Fruit fly (Drosophila melanogaster) whole organism, embryonic: ENCODE results near the gene Tmep.
A peak's percentile ranks its signal among the peaks of the same experiment; 100 is the strongest.

Source experiments
- Ada2b ChIP-seq: fragments of 200-800 bp; sonication (Bioruptor generic); IDR thresholded peaks from 2 replicates; pipeline ENCODE4 v1.3.6; 2022; ENCODE audit warnings: missing biosample characterization, missing genetic modification characterization
- CG12071 ChIP-seq: fragments of 200-800 bp; sonication (Bioruptor generic); optimal IDR thresholded peaks from 3 replicates; lab custom pipeline; 2018; ENCODE audit warnings: missing biosample characterization, mild to moderate bottlenecking, missing genetic modification characterization
- CG12659 ChIP-seq: fragments of 200-800 bp; sonication (Bioruptor generic); optimal IDR thresholded peaks from 3 replicates; lab custom pipeline; 2017; ENCODE audit warnings: mild to moderate bottlenecking, missing biosample characterization, missing genetic modification reagents, missing genetic modification characterization
- CG18599 ChIP-seq: fragments of 200-800 bp; sonication (Bioruptor generic); optimal IDR thresholded peaks from 3 replicates; lab custom pipeline; 2017; ENCODE audit warnings: missing biosample characterization, missing genetic modification characterization, mild to moderate bottlenecking, moderate library complexity, missing genetic modification reagents
- CG2678 ChIP-seq: fragments of 200-800 bp; sonication (Bioruptor generic); optimal IDR thresholded peaks from 3 replicates; lab custom pipeline; 2019; ENCODE audit warnings: missing biosample characterization, mild to moderate bottlenecking, missing genetic modification characterization, moderate library complexity
- CG31441 ChIP-seq: fragments of 200-800 bp; sonication (Bioruptor generic); IDR thresholded peaks from 2 replicates; pipeline ENCODE4 v1.3.6; 2022; ENCODE audit warnings: missing biosample characterization, missing genetic modification characterization
- CG3281 ChIP-seq: fragments of 200-800 bp; sonication (Bioruptor generic); optimal IDR thresholded peaks from 3 replicates; lab custom pipeline; 2017; ENCODE audit warnings: missing biosample characterization, mild to moderate bottlenecking, missing genetic modification characterization
- CG34376 ChIP-seq: fragments of 200-800 bp; sonication (Bioruptor generic); optimal IDR thresholded peaks from 2 replicates; lab custom pipeline; 2018; ENCODE audit warnings: missing biosample characterization, mild to moderate bottlenecking, missing genetic modification characterization
- CG43689 ChIP-seq: fragments of 200-800 bp; sonication (Bioruptor generic); IDR thresholded peaks from 2 replicates; pipeline ENCODE4 v1.3.6; 2022; ENCODE audit warnings: missing biosample characterization, missing genetic modification characterization
- CG4707 ChIP-seq: fragments of 200-800 bp; sonication (Bioruptor generic); optimal IDR thresholded peaks from 2 replicates; lab custom pipeline; 2018; ENCODE audit warnings: missing biosample characterization, mild to moderate bottlenecking, missing genetic modification characterization, moderate library complexity
- CG6175 ChIP-seq: fragments of 200-800 bp; sonication (Bioruptor generic); IDR thresholded peaks from 3 replicates; pipeline ENCODE4 v1.3.6; 2022; ENCODE audit warnings: missing biosample characterization, missing genetic modification characterization
- CG6272 ChIP-seq: fragments of 200-800 bp; sonication (Bioruptor generic); IDR thresholded peaks from 2 replicates; pipeline ENCODE4 v1.3.6; 2022; ENCODE audit warnings: missing biosample characterization, missing genetic modification characterization
- CG7839 ChIP-seq: fragments of 200-800 bp; sonication (Bioruptor generic); optimal IDR thresholded peaks from 3 replicates; lab custom pipeline; 2018; ENCODE audit warnings: missing biosample characterization, mild to moderate bottlenecking, missing genetic modification characterization, moderate library complexity
- CG8359 ChIP-seq: fragments of 200-800 bp; sonication (Bioruptor generic); optimal IDR thresholded peaks from 2 replicates; lab custom pipeline; 2017; ENCODE audit warnings: missing biosample characterization, mild to moderate bottlenecking, missing genetic modification characterization, borderline replicate concordance
- CG8388 ChIP-seq: fragments of 200-800 bp; sonication (Bioruptor generic); optimal IDR thresholded peaks from 2 replicates; lab custom pipeline; 2019; ENCODE audit warnings: missing biosample characterization, mild to moderate bottlenecking, missing genetic modification characterization, moderate library complexity
- CHES-1-like ChIP-seq: fragments of 200-800 bp; sonication (Bioruptor generic); optimal IDR thresholded peaks from 2 replicates; lab custom pipeline; 2016; ENCODE audit warnings: missing biosample characterization, missing genetic modification characterization
- CoRest ChIP-seq: fragments of 200-800 bp; sonication (Bioruptor generic); optimal IDR thresholded peaks from 3 replicates; lab custom pipeline; 2018; ENCODE audit warnings: missing biosample characterization, mild to moderate bottlenecking, missing genetic modification characterization, moderate library complexity
- CrebB ChIP-seq: fragments of 200-800 bp; sonication (Bioruptor generic); optimal IDR thresholded peaks from 3 replicates; lab custom pipeline; 2018; ENCODE audit warnings: missing biosample characterization, mild to moderate bottlenecking, missing genetic modification characterization
- Dref ChIP-seq: fragments of 200-800 bp; sonication (Bioruptor generic); IDR thresholded peaks from 2 replicates; pipeline ENCODE4 v1.3.6; 2022; ENCODE audit warnings: missing biosample characterization, missing genetic modification characterization
- E2f1 ChIP-seq: fragments of 200-800 bp; sonication (Bioruptor generic); IDR thresholded peaks from 2 replicates; pipeline ENCODE4 v1.3.6; 2022; ENCODE audit warnings: missing biosample characterization, missing genetic modification characterization
- Ets97D ChIP-seq: fragments of 200-800 bp; sonication (Bioruptor generic); optimal IDR thresholded peaks from 3 replicates; lab custom pipeline; 2016; ENCODE audit warnings: missing biosample characterization, missing genetic modification characterization
- HLH3B ChIP-seq: fragments of 200-800 bp; sonication (Bioruptor generic); IDR thresholded peaks from 2 replicates; pipeline ENCODE4 v1.3.6; 2022; ENCODE audit warnings: missing biosample characterization, missing genetic modification characterization
- HLH4C ChIP-seq: fragments of 200-800 bp; sonication (Bioruptor generic); IDR thresholded peaks from 3 replicates; pipeline ENCODE4 v1.3.6; 2022; ENCODE audit warnings: missing biosample characterization, missing genetic modification characterization; ENCODE audit not compliant: partially characterized antibody
- Hmx ChIP-seq: fragments of 200-800 bp; sonication (Bioruptor generic); optimal IDR thresholded peaks from 2 replicates; lab custom pipeline; 2016; ENCODE audit warnings: missing biosample characterization, missing genetic modification characterization
- NK7.1 ChIP-seq: fragments of 200-800 bp; sonication (Bioruptor generic); optimal IDR thresholded peaks from 3 replicates; lab custom pipeline; 2016; ENCODE audit warnings: missing biosample characterization, missing genetic modification characterization
- Neu2 ChIP-seq: fragments of 200-800 bp; sonication (Bioruptor generic); optimal IDR thresholded peaks from 3 replicates; lab custom pipeline; 2016; ENCODE audit warnings: missing biosample characterization, missing genetic modification characterization, borderline replicate concordance
- Oli ChIP-seq: fragments of 200-800 bp; sonication (Bioruptor generic); optimal IDR thresholded peaks from 2 replicates; lab custom pipeline; 2018; ENCODE audit warnings: missing biosample characterization, mild to moderate bottlenecking, missing genetic modification characterization, moderate library complexity
- Optix ChIP-seq: fragments of 200-800 bp; sonication (Bioruptor generic); IDR thresholded peaks from 3 replicates; pipeline ENCODE4 v1.3.6; 2022; ENCODE audit warnings: missing biosample characterization, missing genetic modification characterization
- Sox100B ChIP-seq: fragments of 200-800 bp; sonication (Bioruptor generic); optimal IDR thresholded peaks from 3 replicates; lab custom pipeline; 2018; ENCODE audit warnings: missing biosample characterization, mild to moderate bottlenecking, missing genetic modification characterization
- YL-1 ChIP-seq: fragments of 200-800 bp; sonication (Bioruptor generic); optimal IDR thresholded peaks from 3 replicates; lab custom pipeline; 2017; ENCODE audit warnings: missing biosample characterization, mild to moderate bottlenecking, missing genetic modification characterization
- chn ChIP-seq: fragments of 200-800 bp; sonication (Bioruptor generic); optimal IDR thresholded peaks from 2 replicates; lab custom pipeline; 2016; ENCODE audit warnings: missing biosample characterization, missing genetic modification characterization
- crc ChIP-seq: fragments of 200-800 bp; sonication (Bioruptor generic); optimal IDR thresholded peaks from 2 replicates; lab custom pipeline; 2016; ENCODE audit warnings: missing biosample characterization, missing genetic modification characterization
- en ChIP-seq: fragments of 200-800 bp; sonication (Bioruptor generic); optimal IDR thresholded peaks from 2 replicates; lab custom pipeline; 2016; ENCODE audit warnings: missing biosample characterization, missing genetic modification characterization
- eyg ChIP-seq: fragments of 200-800 bp; sonication (Bioruptor generic); optimal IDR thresholded peaks from 3 replicates; lab custom pipeline; 2016; ENCODE audit warnings: missing biosample characterization, missing genetic modification characterization
- gfzf ChIP-seq: fragments of 200-800 bp; sonication (Bioruptor generic); optimal IDR thresholded peaks from 2 replicates; lab custom pipeline; 2016; ENCODE audit warnings: missing biosample characterization, mild to moderate bottlenecking, missing genetic modification characterization, moderate library complexity
- grau ChIP-seq: fragments of 200-800 bp; optimal IDR thresholded peaks from 3 replicates; lab custom pipeline; 2019; ENCODE audit warnings: missing biosample characterization, mild to moderate bottlenecking, missing genetic modification characterization, moderate library complexity
- hbn ChIP-seq: fragments of 200-800 bp; sonication (Bioruptor generic); IDR thresholded peaks from 2 replicates; pipeline ENCODE4 v1.3.6; 2022; ENCODE audit warnings: missing biosample characterization, missing genetic modification characterization; ENCODE audit not compliant: partially characterized antibody
- jigr1 ChIP-seq: fragments of 200-800 bp; sonication (Bioruptor generic); IDR thresholded peaks from 3 replicates; pipeline ENCODE4 v1.3.6; 2022; ENCODE audit warnings: missing biosample characterization, missing genetic modification characterization
- pfk ChIP-seq: fragments of 200-800 bp; sonication (Bioruptor generic); optimal IDR thresholded peaks from 2 replicates; lab custom pipeline; 2018; ENCODE audit warnings: missing biosample characterization, mild to moderate bottlenecking, missing genetic modification characterization, moderate library complexity
- psq ChIP-seq: fragments of 200-800 bp; sonication (Bioruptor generic); optimal IDR thresholded peaks from 2 replicates; lab custom pipeline; 2017; ENCODE audit warnings: missing biosample characterization, missing genetic modification characterization
- scrt ChIP-seq: fragments of 200-800 bp; sonication (Bioruptor generic); optimal IDR thresholded peaks from 2 replicates; lab custom pipeline; 2018; ENCODE audit warnings: missing biosample characterization, mild to moderate bottlenecking, missing genetic modification characterization, moderate library complexity
- sd ChIP-seq: fragments of 200-800 bp; sonication (Bioruptor generic); optimal IDR thresholded peaks from 3 replicates; lab custom pipeline; 2018; ENCODE audit warnings: missing biosample characterization, mild to moderate bottlenecking, missing genetic modification characterization, moderate library complexity
- sob ChIP-seq: fragments of 200-800 bp; sonication (Bioruptor generic); IDR thresholded peaks from 2 replicates; pipeline ENCODE4 v1.3.6; 2022; ENCODE audit warnings: missing biosample characterization, missing genetic modification characterization
- sqz ChIP-seq: fragments of 200-800 bp; sonication (Bioruptor generic); optimal IDR thresholded peaks from 3 replicates; lab custom pipeline; 2018; ENCODE audit warnings: missing biosample characterization, mild to moderate bottlenecking, missing genetic modification characterization
- sr ChIP-seq: fragments of 200-800 bp; sonication (Bioruptor generic); IDR thresholded peaks from 3 replicates; pipeline ENCODE4 v1.3.6; 2022; ENCODE audit warnings: missing biosample characterization, missing genetic modification characterization
- stc ChIP-seq: fragments of 200-800 bp; sonication (Bioruptor generic); IDR thresholded peaks from 2 replicates; pipeline ENCODE4 v1.3.6; 2022; ENCODE audit warnings: missing biosample characterization, missing genetic modification characterization
- sug ChIP-seq: fragments of 200-800 bp; optimal IDR thresholded peaks from 2 replicates; lab custom pipeline; 2019; ENCODE audit warnings: missing biosample characterization, mild to moderate bottlenecking, missing genetic modification characterization, moderate library complexity
- twi ChIP-seq: fragments of 200-800 bp; optimal IDR thresholded peaks from 2 replicates; lab custom pipeline; 2019; ENCODE audit warnings: missing biosample characterization, mild to moderate bottlenecking, missing genetic modification characterization, moderate library complexity

Gene Tmep

DNA sequence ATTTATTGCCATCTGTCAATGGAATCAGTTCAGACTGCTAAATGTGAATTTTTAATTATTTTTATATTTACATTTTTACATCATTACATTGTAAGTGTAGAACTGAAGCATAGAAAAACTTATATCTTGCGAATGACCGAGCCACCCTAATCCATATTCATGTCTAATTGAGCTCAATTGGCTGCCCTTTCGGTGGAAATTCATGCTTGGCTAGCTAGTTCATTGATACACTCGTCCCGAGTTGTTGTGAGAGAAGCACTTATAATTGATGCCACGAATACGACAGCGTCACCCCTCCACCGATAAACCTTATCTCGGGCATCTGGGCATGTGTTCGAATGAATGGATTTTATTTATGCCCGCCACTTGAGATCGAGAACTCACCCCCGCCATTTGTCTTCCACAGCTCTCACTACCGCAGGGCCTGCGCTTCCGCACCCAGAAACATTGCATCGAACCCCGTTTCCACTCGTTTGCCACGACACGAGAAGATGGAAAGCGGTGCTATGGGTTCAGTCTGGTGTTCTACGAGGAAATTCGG is 30.6 kb upstream of the Tmep start (continued):
- peak; percentile 76 for TF ChIP-seq twi
- peak; percentile 30 for TF ChIP-seq CG2678 (tag; lab: Kevin White, UChicago)
- no peak for TF ChIP-seq Dref (GFP tag; lab: Robert Waterston, UW)
- TF ChIP-seq pfk (GFP tag; lab: Kevin White, UChicago): peak; percentile 75
- no peak for TF ChIP-seq Sox100B (GFP tag; lab: Kevin White, UChicago)
- peak; percentile 26; the same call in 1 of the 2 replicates for TF ChIP-seq hbn (GFP tag; lab: Robert Waterston, UW)

DNA sequence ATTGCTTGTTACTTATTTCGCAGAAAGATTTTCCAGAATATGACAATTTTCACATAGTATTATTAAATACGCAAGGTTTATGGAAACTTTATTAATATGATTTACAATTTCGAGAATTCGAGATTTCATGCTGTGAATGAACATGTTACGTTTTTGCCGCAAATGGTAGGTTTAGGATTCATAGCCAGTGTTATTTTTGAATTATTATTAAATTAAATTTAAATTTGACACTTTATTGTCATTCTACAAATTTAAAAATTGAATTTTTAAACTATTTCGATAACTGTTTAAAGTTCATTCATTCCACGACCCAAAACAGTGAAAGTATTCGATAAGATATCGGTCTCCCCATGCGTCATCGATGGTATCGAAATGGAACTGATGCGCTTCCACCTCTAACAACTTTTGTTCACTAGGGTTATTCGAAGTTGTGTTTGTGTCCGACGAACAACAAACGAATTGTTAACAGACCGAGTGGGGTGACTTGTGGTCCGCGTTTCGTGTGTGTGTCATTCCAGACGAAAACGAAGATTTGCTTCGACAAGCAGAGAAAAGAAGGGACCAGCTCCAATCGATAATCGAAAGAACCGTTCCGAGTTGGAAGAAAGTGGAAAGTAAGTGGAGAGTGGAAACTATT is 23.2 kb upstream of the Tmep start, which contains the start of the genes CG32313 and Pcyt1:
CG32313 (minus strand) TSS at position 51 of the 637 bp plus-strand sequence.
Pcyt1 (plus strand) TSS at position 400 of the 637 bp plus-strand sequence.
- TF ChIP-seq CG12071 (GFP tag; lab: Kevin White, UChicago): no peak
- peak; percentile 62 for TF ChIP-seq CG12659 (GFP tag; lab: Kevin White, UChicago)
- TF ChIP-seq sr (GFP tag; lab: Robert Waterston, UW): no peak
- TF ChIP-seq CG6272 (GFP tag; lab: Robert Waterston, UW): no peak
- TF ChIP-seq gfzf (GFP tag; lab: Kevin White, UChicago): peak; percentile 25
- TF ChIP-seq Hmx: no peak
- no peak for TF ChIP-seq Neu2
- no peak for TF ChIP-seq sqz (GFP tag; lab: Kevin White, UChicago)
- TF ChIP-seq stc: no peak; the same call in 1 of the 2 replicates
- TF ChIP-seq chn (GFP tag; lab: Kevin White, UChicago): no peak
- no peak for TF ChIP-seq CG6175
- TF ChIP-seq HLH3B (GFP tag; lab: Robert Waterston, UW): no peak; the same call in 1 of the 2 replicates
- TF ChIP-seq CG4707 (GFP tag; lab: Kevin White, UChicago): peak; percentile 37
- peak; percentile 39 for TF ChIP-seq grau (tag; lab: Kevin White, UChicago)
- TF ChIP-seq CG8388 (GFP tag; lab: Kevin White, UChicago): no peak
- TF ChIP-seq CHES-1-like: no peak
- peak; percentile 28; the same call in 1 of the 2 replicates for TF ChIP-seq CG31441 (GFP tag; lab: Robert Waterston, UW)
- TF ChIP-seq CoRest (tag; lab: Kevin White, UChicago): peak; percentile 29
- no peak; the same call in 2 of the 3 replicates for TF ChIP-seq jigr1 (GFP tag; lab: Robert Waterston, UW)
- no peak for TF ChIP-seq eyg
- no peak for TF ChIP-seq Oli (tag; lab: Kevin White, UChicago)
- TF ChIP-seq Optix (GFP tag; lab: Robert Waterston, UW): no peak
- TF ChIP-seq E2f1 (GFP tag; lab: Robert Waterston, UW): no peak
- TF ChIP-seq sob: no peak
- no peak for TF ChIP-seq en (GFP tag; lab: Kevin White, UChicago)
- TF ChIP-seq sug (tag; lab: Kevin White, UChicago): peak; percentile 5
- TF ChIP-seq CrebB: no peak
- no peak for TF ChIP-seq NK7.1 (GFP tag; lab: Kevin White, UChicago)
- peak; percentile 35 for TF ChIP-seq scrt
- peak; percentile 31 for TF ChIP-seq CG3281 (GFP tag; lab: Kevin White, UChicago)
- peak; percentile 75 for TF ChIP-seq sd (tag; lab: Kevin White, UChicago)
- TF ChIP-seq psq (GFP tag; lab: Kevin White, UChicago): no peak
- TF ChIP-seq Ets97D (GFP tag; lab: Kevin White, UChicago): peak; percentile 46
- no peak for TF ChIP-seq CG18599 (GFP tag; lab: Kevin White, UChicago)
- TF ChIP-seq CG7839 (tag; lab: Kevin White, UChicago): peak; percentile 3
- TF ChIP-seq crc (GFP tag; lab: Kevin White, UChicago): no peak
- no peak for TF ChIP-seq CG43689 (GFP tag; lab: Robert Waterston, UW)
- no peak for TF ChIP-seq Ada2b (GFP tag; lab: Robert Waterston, UW)
- peak; percentile 38 for TF ChIP-seq YL-1
- TF ChIP-seq HLH4C (GFP tag; lab: Robert Waterston, UW): peak; percentile 91
- TF ChIP-seq CG8359 (GFP tag; lab: Kevin White, UChicago): no peak
- peak; percentile 30 for TF ChIP-seq CG34376 (GFP tag; lab: Kevin White, UChicago)
